Worm (Caenorhabditis elegans): Measurements from ENCODE around the gene F36G9.7.

ce11 chrV:15950903-15951302 is 18.6 kb downstream of the F36G9.7 start, which contains the start of gene srw-59:
- TF ChIP-seq egl-27 (tag; optimal IDR thresholded peaks at IDR 0.05) (no peak), ama-1 (optimal IDR thresholded peaks at IDR 0.05) (no peak), unc-62 (GFP tag; optimal IDR thresholded peaks at IDR 0.05) (no peak), nhr-67 (tag; optimal IDR thresholded peaks at IDR 0.05) (no peak), pha-4 (tag; optimal IDR thresholded peaks at IDR 0.05) (no peak), pqm-1 (tag; optimal IDR thresholded peaks at IDR 0.05) (no peak), nhr-11 (tag; optimal IDR thresholded peaks at IDR 0.05) (no peak), ceh-9 (tag; optimal IDR thresholded peaks at IDR 0.05) (no peak), ceh-82 (tag; optimal IDR thresholded peaks at IDR 0.05) (no peak), elt-1 (tag; optimal IDR thresholded peaks at IDR 0.05) (no peak)
